Worm (Caenorhabditis elegans): ENCODE data around the gene C14C6.13.

- TF ChIP-seq fos-1 (tag; optimal IDR thresholded peaks at IDR 0.05) (no peak), ztf-11 (tag; optimal IDR thresholded peaks at IDR 0.05) (no peak), alr-1 (tag; optimal IDR thresholded peaks at IDR 0.05; ENCODE audit: borderline replicate concordance) (no peak), fkh-10 (GFP tag; optimal IDR thresholded peaks at IDR 0.05) (no peak), nhr-237 (tag; optimal IDR thresholded peaks at IDR 0.05) (no peak), lin-39 (tag; optimal IDR thresholded peaks at IDR 0.05) (no peak), lin-15B (tag; optimal IDR thresholded peaks at IDR 0.05) (no peak)
Observed at ce11 chrV:620987-621386, 46.4 kb upstream of the C14C6.13 start.
